Fruit fly (Drosophila melanogaster): Measurements from ENCODE around the gene daed.

daed gene

dm6 chr2L:2217067-2217684 is 1.1 kb upstream of the daed start, which contains the start of the genes CG15386, CG42371 and mio (continued):
- TF ChIP-seq CG14710 (tag; optimal IDR thresholded peaks at IDR 0.05) (peak; percentile 81), gfzf (GFP tag; optimal IDR thresholded peaks at IDR 0.05) (peak; percentile 41), CHES-1-like (GFP tag; optimal IDR thresholded peaks at IDR 0.05) (peak; percentile 59), Ets97D (GFP tag; optimal IDR thresholded peaks at IDR 0.05) (peak; percentile 52), CG17829 (tag; optimal IDR thresholded peaks at IDR 0.05) (peak; percentile 12), exex (tag; optimal IDR thresholded peaks at IDR 0.05) (peak; percentile 28), CG16779 (GFP tag; IDR thresholded peaks at IDR 0.05) (no peak), HmgZ (tag; optimal IDR thresholded peaks at IDR 0.05) (peak; percentile 51), Dll (GFP tag; IDR thresholded peaks at IDR 0.05; ENCODE audit: partially characterized antibody) (peak; percentile 61; the same call in 2 of the 4 replicates), CG11695 (GFP tag; IDR thresholded peaks at IDR 0.05) (0 out of 3 replicates have a peak, but pooled peaks have one; percentile 23), CG13624 (GFP tag; optimal IDR thresholded peaks at IDR 0.05) (peak; percentile 82), CG10431 (GFP tag; optimal IDR thresholded peaks at IDR 0.05) (peak; percentile 100), CG17186 (GFP tag; optimal IDR thresholded peaks at IDR 0.05) (peak; percentile 39), lbe (GFP tag; optimal IDR thresholded peaks at IDR 0.05) (peak; percentile 22), CG10274 (GFP tag; optimal IDR thresholded peaks at IDR 0.05) (no peak), CG9932 (GFP tag; IDR thresholded peaks at IDR 0.05) (peak; percentile 48), sqz (GFP tag; optimal IDR thresholded peaks at IDR 0.05) (peak; percentile 49), CG2116 (GFP tag; optimal IDR thresholded peaks at IDR 0.05) (peak; percentile 47), ato (GFP tag; IDR thresholded peaks at IDR 0.05; ENCODE audit: partially characterized antibody) (peak; percentile 45), CG7556 (GFP tag; optimal IDR thresholded peaks at IDR 0.05) (no peak), Fer1 (GFP tag; optimal IDR thresholded peaks at IDR 0.05) (peak; percentile 42), sens (GFP tag) (peak; percentile 58), Med (GFP tag) (peak; percentile 85), Max (GFP tag; optimal IDR thresholded peaks at IDR 0.05) (peak; percentile 63), Scr (GFP tag; IDR thresholded peaks at IDR 0.05; ENCODE audit: partially characterized antibody) (peak; percentile 52), ro (GFP tag; IDR thresholded peaks at IDR 0.05) (no peak), prd (optimal IDR thresholded peaks at IDR 0.05) (no peak), prd (GFP tag; IDR thresholded peaks at IDR 0.05) (0 out of 3 replicates have a peak, but pooled peaks have one; percentile 29), CG34376 (GFP tag; optimal IDR thresholded peaks at IDR 0.05) (peak; percentile 68), CG3281 (GFP tag; optimal IDR thresholded peaks at IDR 0.05) (peak; percentile 10), Myb (GFP tag; optimal IDR thresholded peaks at IDR 0.05) (peak; percentile 45), CG10267 (tag; optimal IDR thresholded peaks at IDR 0.05) (peak; percentile 93), CG34224 (GFP tag; IDR thresholded peaks at IDR 0.05; ENCODE audit: partially characterized antibody) (peak; percentile 63; the same call in 2 of the 3 replicates), hkb (optimal IDR thresholded peaks at IDR 0.05) (no peak), hkb (GFP tag; IDR thresholded peaks at IDR 0.05) (peak; percentile 43; the same call in 1 of the 2 replicates), CoRest (tag; optimal IDR thresholded peaks at IDR 0.05) (peak; percentile 9), grau (tag; optimal IDR thresholded peaks at IDR 0.05) (peak; percentile 17), CG9797 (GFP tag; optimal IDR thresholded peaks at IDR 0.05) (peak; percentile 18), cg (GFP tag; optimal IDR thresholded peaks at IDR 0.05) (peak; percentile 71), chinmo (GFP tag; IDR thresholded peaks at IDR 0.05; ENCODE audit: partially characterized antibody) (peak; percentile 93), vvl (GFP tag; IDR thresholded peaks at IDR 0.05) (no peak), CG1603 (tag; optimal IDR thresholded peaks at IDR 0.05) (peak; percentile 41), CG34422 (GFP tag; IDR thresholded peaks at IDR 0.05) (peak; percentile 88), slbo (GFP tag; IDR thresholded peaks at IDR 0.05) (peak; percentile 19; the same call in 1 of the 2 replicates), insv (GFP tag; optimal IDR thresholded peaks at IDR 0.05) (peak in 1 of 2 experiments; percentile 50), zen (tag; optimal IDR thresholded peaks at IDR 0.05) (peak; percentile 44), bowl (GFP tag; IDR thresholded peaks at IDR 0.05) (no peak), CG17385 (GFP tag; optimal IDR thresholded peaks at IDR 0.05) (peak; percentile 99), CG8478 (optimal IDR thresholded peaks at IDR 0.05) (no peak), BEAF-32 (GFP tag; optimal IDR thresholded peaks at IDR 0.05) (peak; percentile 52)
